Fruit fly (Drosophila melanogaster) whole organism, prepupa: ENCODE measurements around the gene ase.

ENCODE experiments used
- Blimp-1 ChIP-seq: fragments of 200-800 bp; sonication (Bioruptor generic); optimal IDR thresholded peaks from 3 replicates; lab custom pipeline; 2017; ENCODE audit warnings: missing biosample characterization, missing genetic modification characterization, mild to moderate bottlenecking, moderate library complexity, missing genetic modification reagents
- CG6808 ChIP-seq: fragments of 200-800 bp; sonication (Bioruptor generic); optimal IDR thresholded peaks from 3 replicates; lab custom pipeline; 2017; ENCODE audit warnings: missing biosample characterization, missing genetic modification characterization, mild to moderate bottlenecking, moderate library complexity, missing genetic modification reagents
- Lpt ChIP-seq: fragments of 200-800 bp; sonication (Bioruptor generic); optimal IDR thresholded peaks from 3 replicates; lab custom pipeline; 2016; ENCODE audit warnings: missing biosample characterization, missing genetic modification characterization
- eg ChIP-seq: fragments of 200-800 bp; sonication (Bioruptor generic); IDR thresholded peaks from 3 replicates; pipeline ENCODE4 v1.3.6; 2022; ENCODE audit warnings: missing biosample characterization, missing genetic modification characterization

DNA sequence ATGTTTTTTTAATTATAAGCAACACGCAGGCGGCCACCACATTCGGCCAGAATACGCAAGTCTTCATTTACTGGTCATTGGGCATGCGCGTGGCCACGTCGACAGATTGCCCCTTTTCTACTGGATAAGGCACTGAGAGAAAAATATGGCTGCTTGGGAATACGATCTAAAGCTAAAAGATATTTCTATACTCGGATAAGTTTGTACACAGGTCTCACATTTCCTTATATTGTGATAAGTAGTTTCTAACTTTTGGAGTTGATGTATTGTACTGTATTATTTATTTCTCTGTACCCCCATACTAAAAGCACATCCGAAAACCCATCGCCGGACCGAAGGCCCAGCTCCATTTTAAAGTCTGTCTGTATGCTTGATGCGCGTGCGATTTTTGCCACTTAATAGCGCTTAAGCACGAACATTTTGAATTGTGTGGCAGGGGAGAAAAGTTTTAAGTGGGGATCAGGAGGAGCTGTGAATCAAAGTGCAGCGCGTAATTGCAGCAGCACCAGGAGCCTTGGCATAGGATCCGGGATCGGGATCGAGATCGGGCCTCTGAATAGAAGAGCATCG, 16.5 kb upstream of the ase start:
- TF ChIP-seq Blimp-1 (GFP tag; lab: Kevin White, UChicago) (no peak), Lpt (GFP tag; lab: Kevin White, UChicago) (no peak), eg (GFP tag; lab: Robert Waterston, UW) (0 out of 3 replicates have a peak, but pooled peaks have one; percentile 12), CG6808 (GFP tag; lab: Kevin White, UChicago) (peak; percentile 73)
